Worm (Caenorhabditis elegans) whole organism, L1 larva: ENCODE results near the gene rbd-1.

Source experiments
- C16A3.4 ChIP-seq: fragments of 150-350 bp; optimal IDR thresholded peaks from 2 replicates; lab custom pipeline; 2014; ENCODE audit warnings: missing biosample characterization, missing genetic modification characterization
- C34B4.2 ChIP-seq: sonication (generic microtip); optimal IDR thresholded peaks from 2 replicates; lab custom pipeline; 2017; ENCODE audit warnings: mild to moderate bottlenecking, missing genetic modification characterization, missing compliant biosample characterization
- F16B12.6 ChIP-seq: fragments of 150-350 bp; optimal IDR thresholded peaks from 2 replicates; lab custom pipeline; 2014; ENCODE audit warnings: missing biosample characterization, missing genetic modification characterization
- aha-1 ChIP-seq: fragments of 150-350 bp; optimal IDR thresholded peaks from 2 replicates; lab custom pipeline; 2014; ENCODE audit warnings: missing biosample characterization, missing genetic modification characterization
- alr-1 ChIP-seq: fragments of 200-800 bp; sonication (Bioruptor generic); optimal IDR thresholded peaks from 2 replicates; lab custom pipeline; 2018; ENCODE audit warnings: borderline replicate concordance, mild to moderate bottlenecking, missing genetic modification characterization, missing compliant biosample characterization
- aly-2 ChIP-seq: fragments of 150-350 bp; optimal IDR thresholded peaks from 2 replicates; lab custom pipeline; 2014; ENCODE audit warnings: missing biosample characterization, missing genetic modification characterization
- ama-1 ChIP-seq: fragments of 150-350 bp; optimal IDR thresholded peaks from 2 replicates; lab custom pipeline; 2014
- ceh-63 ChIP-seq: fragments of 200-800 bp; sonication (Bioruptor generic); optimal IDR thresholded peaks from 2 replicates; lab custom pipeline; 2018; ENCODE audit warnings: mild to moderate bottlenecking, missing genetic modification characterization, missing compliant biosample characterization
- ceh-88 ChIP-seq: fragments of 200-800 bp; sonication (Bioruptor generic); IDR thresholded peaks from 2 replicates; pipeline ENCODE4 v1.3.6; 2022; ENCODE audit warnings: missing genetic modification characterization, missing compliant biosample characterization
- ces-1 ChIP-seq: fragments of 150-350 bp; optimal IDR thresholded peaks from 2 replicates; lab custom pipeline; 2014; ENCODE audit warnings: missing biosample characterization, missing genetic modification reagents, missing genetic modification characterization
- dsc-1 ChIP-seq: sonication (generic microtip); optimal IDR thresholded peaks from 2 replicates; lab custom pipeline; 2016; ENCODE audit warnings: mild to moderate bottlenecking, missing genetic modification characterization, missing compliant biosample characterization
- efl-1 ChIP-seq, 4 experiments: fragments of 150-350 bp; optimal IDR thresholded peaks in 3 of 4; peaks in 1 of 4; 1 replicate in 1 of 4; 2 replicates in 3 of 4; lab custom pipeline; 2014; ENCODE audit warnings: missing biosample characterization in 2 of 4, missing genetic modification characterization in 2 of 4, missing genetic modification reagents in 2 of 4
- egl-27 ChIP-seq, 2 experiments: fragments of 150-350 bp in 1 of 2; sonication (generic microtip); optimal IDR thresholded peaks; 3 replicates each; lab custom pipeline; 2017 to 2018; ENCODE audit warnings: missing biosample characterization in 2 of 2, missing genetic modification characterization in 2 of 2, missing genetic modification reagents in 2 of 2
- elt-2 ChIP-seq: sonication (generic microtip); optimal IDR thresholded peaks from 2 replicates; lab custom pipeline; 2016; ENCODE audit warnings: missing genetic modification characterization, mild to moderate bottlenecking, inconsistent platforms, missing compliant biosample characterization, missing genetic modification reagents
- elt-3 ChIP-seq, 6 experiments: fragments of 150-350 bp in 1 of 6; sonication (generic microtip); optimal IDR thresholded peaks; 2 replicates each; lab custom pipeline; 2017 to 2018; ENCODE audit warnings: missing biosample characterization in 6 of 6, missing genetic modification characterization in 6 of 6, inconsistent platforms in 1 of 6
- fkh-8 ChIP-seq: sonication (generic microtip); optimal IDR thresholded peaks from 2 replicates; lab custom pipeline; 2016; ENCODE audit warnings: mild to moderate bottlenecking, missing genetic modification characterization, missing compliant biosample characterization
- grh-1 ChIP-seq: fragments of 200-800 bp; sonication (Bioruptor generic); IDR thresholded peaks from 2 replicates; pipeline ENCODE4 v1.3.6; 2022; ENCODE audit warnings: missing genetic modification reagents, missing genetic modification characterization, missing compliant biosample characterization
- irx-1 ChIP-seq: sonication (generic microtip); optimal IDR thresholded peaks from 2 replicates; lab custom pipeline; 2016; ENCODE audit warnings: missing genetic modification characterization, missing compliant biosample characterization
- isw-1 ChIP-seq: fragments of 200-800 bp; sonication (Bioruptor generic); IDR thresholded peaks from 2 replicates; pipeline ENCODE4 v1.3.6; 2022; ENCODE audit warnings: missing genetic modification characterization, missing compliant biosample characterization
- lin-14 ChIP-seq: fragments of 200-800 bp; sonication (Bioruptor generic); optimal IDR thresholded peaks from 2 replicates; lab custom pipeline; 2018; ENCODE audit warnings: mild to moderate bottlenecking, missing genetic modification characterization, moderate library complexity, missing compliant biosample characterization
- lin-15B ChIP-seq: fragments of 150-350 bp; sonication (generic microtip); optimal IDR thresholded peaks from 3 replicates; lab custom pipeline; 2014; ENCODE audit warnings: missing biosample characterization, missing genetic modification characterization
- lsy-2 ChIP-seq, 2 experiments: fragments of 150-350 bp; optimal IDR thresholded peaks; 2 replicates each; lab custom pipeline; 2014; ENCODE audit warnings: missing biosample characterization in 2 of 2, missing genetic modification characterization in 2 of 2
- mab-9 ChIP-seq: fragments of 200-800 bp; sonication (Bioruptor generic); IDR thresholded peaks from 2 replicates; pipeline ENCODE4 v1.3.6; 2022; ENCODE audit warnings: missing genetic modification reagents, missing genetic modification characterization, missing compliant biosample characterization
- mdl-1 ChIP-seq, 2 experiments: fragments of 150-350 bp; optimal IDR thresholded peaks; 2 replicates each; lab custom pipeline; 2014 to 2017; ENCODE audit warnings: missing biosample characterization in 2 of 2, missing genetic modification characterization in 2 of 2, inconsistent platforms in 1 of 2
- mep-1 ChIP-seq: fragments of 150-350 bp; optimal IDR thresholded peaks from 2 replicates; lab custom pipeline; 2014; ENCODE audit warnings: missing biosample characterization, missing genetic modification characterization
- nhr-11 ChIP-seq: fragments of 150-350 bp; optimal IDR thresholded peaks from 2 replicates; lab custom pipeline; 2014; ENCODE audit warnings: missing biosample characterization, missing genetic modification characterization
- nhr-12 ChIP-seq: sonication (generic microtip); optimal IDR thresholded peaks from 2 replicates; lab custom pipeline; 2017; ENCODE audit warnings: missing biosample characterization, missing genetic modification characterization
- nhr-20 ChIP-seq: sonication (generic microtip); optimal IDR thresholded peaks from 2 replicates; lab custom pipeline; 2016; ENCODE audit warnings: mild to moderate bottlenecking, missing genetic modification characterization, missing compliant biosample characterization
- nhr-28 ChIP-seq: fragments of 150-350 bp; optimal IDR thresholded peaks from 2 replicates; lab custom pipeline; 2014; ENCODE audit warnings: missing biosample characterization, missing genetic modification characterization
- nhr-47 ChIP-seq: sonication (generic microtip); optimal IDR thresholded peaks from 2 replicates; lab custom pipeline; 2016; ENCODE audit warnings: mild to moderate bottlenecking, missing genetic modification characterization, moderate library complexity, missing compliant biosample characterization
- nhr-77 ChIP-seq: fragments of 150-350 bp; optimal IDR thresholded peaks from 2 replicates; lab custom pipeline; 2014; ENCODE audit warnings: missing biosample characterization, missing genetic modification characterization
- nhr-84 ChIP-seq: sonication (generic microtip); optimal IDR thresholded peaks from 2 replicates; lab custom pipeline; 2017; ENCODE audit warnings: missing biosample characterization, missing genetic modification characterization
- nhr-85 ChIP-seq: sonication (generic microtip); peaks from one replicate; lab custom pipeline; 2016; ENCODE audit warnings: missing genetic modification characterization, inconsistent platforms, missing compliant biosample characterization
- nhr-90 ChIP-seq: sonication (generic microtip); optimal IDR thresholded peaks from 2 replicates; lab custom pipeline; 2016; ENCODE audit warnings: mild to moderate bottlenecking, missing genetic modification characterization, missing compliant biosample characterization; ENCODE audit not compliant: poor library complexity
- pag-3 ChIP-seq: sonication (generic microtip); optimal IDR thresholded peaks from 2 replicates; lab custom pipeline; 2017; ENCODE audit warnings: missing genetic modification characterization, mild to moderate bottlenecking, missing compliant biosample characterization, antibody characterized with exemption, borderline replicate concordance; ENCODE audit not compliant: insufficient read depth
- pax-3 ChIP-seq: fragments of 200-800 bp; sonication (Bioruptor generic); optimal IDR thresholded peaks from 2 replicates; lab custom pipeline; 2018; ENCODE audit warnings: mild to moderate bottlenecking, missing genetic modification characterization, moderate library complexity, missing compliant biosample characterization
- pqm-1 ChIP-seq: sonication (generic microtip); optimal IDR thresholded peaks from 3 replicates; lab custom pipeline; 2017; ENCODE audit warnings: missing biosample characterization, missing genetic modification characterization
- rnt-1 ChIP-seq: sonication (generic microtip); optimal IDR thresholded peaks from 2 replicates; lab custom pipeline; 2016; ENCODE audit warnings: mild to moderate bottlenecking, missing genetic modification characterization, moderate library complexity, missing compliant biosample characterization
- skn-1 ChIP-seq: fragments of 150-350 bp; optimal IDR thresholded peaks from 2 replicates; lab custom pipeline; 2014; ENCODE audit warnings: missing biosample characterization, missing genetic modification characterization
- sox-4 ChIP-seq: sonication (generic microtip); optimal IDR thresholded peaks from 2 replicates; lab custom pipeline; 2016; ENCODE audit warnings: missing genetic modification characterization, missing compliant biosample characterization
- sup-37 ChIP-seq: fragments of 200-800 bp; sonication (Bioruptor generic); optimal IDR thresholded peaks from 2 replicates; lab custom pipeline; 2018; ENCODE audit warnings: mild to moderate bottlenecking, missing genetic modification characterization, missing compliant biosample characterization
- swsn-7 ChIP-seq: sonication (generic microtip); optimal IDR thresholded peaks from 2 replicates; lab custom pipeline; 2016; ENCODE audit warnings: missing genetic modification characterization, missing compliant biosample characterization
- tbx-2 ChIP-seq: sonication (generic microtip); optimal IDR thresholded peaks from 2 replicates; lab custom pipeline; 2016; ENCODE audit warnings: missing genetic modification characterization, missing compliant biosample characterization
- tlp-1 ChIP-seq: fragments of 150-350 bp; optimal IDR thresholded peaks from 2 replicates; lab custom pipeline; 2014; ENCODE audit warnings: missing biosample characterization, missing genetic modification characterization
- unc-30 ChIP-seq: sonication (generic microtip); optimal IDR thresholded peaks from 2 replicates; lab custom pipeline; 2017; ENCODE audit warnings: missing biosample characterization, missing genetic modification characterization
- unc-62 ChIP-seq: fragments of 150-350 bp; optimal IDR thresholded peaks from 2 replicates; lab custom pipeline; 2014; ENCODE audit warnings: missing biosample characterization, missing genetic modification reagents, missing genetic modification characterization
- unc-86 ChIP-seq: sonication (generic microtip); optimal IDR thresholded peaks from 2 replicates; lab custom pipeline; 2016; ENCODE audit warnings: missing genetic modification characterization, missing compliant biosample characterization
- vab-15 ChIP-seq: sonication (generic microtip); optimal IDR thresholded peaks from 2 replicates; lab custom pipeline; 2017; ENCODE audit warnings: missing genotype, mild to moderate bottlenecking, missing genetic modification characterization, missing compliant biosample characterization
- xbp-1 ChIP-seq: sonication (generic microtip); optimal IDR thresholded peaks from 2 replicates; lab custom pipeline; 2016; ENCODE audit warnings: missing genetic modification characterization, missing compliant biosample characterization
- zag-1 ChIP-seq: fragments of 150-350 bp; optimal IDR thresholded peaks from 2 replicates; lab custom pipeline; 2014; ENCODE audit warnings: missing biosample characterization, missing genetic modification characterization
- zip-4 ChIP-seq: fragments of 200-800 bp; sonication (Bioruptor generic); optimal IDR thresholded peaks from 2 replicates; lab custom pipeline; 2018; ENCODE audit warnings: mild to moderate bottlenecking, missing genetic modification characterization, moderate library complexity, missing compliant biosample characterization
- ztf-11 ChIP-seq, 2 experiments: sonication (generic microtip); optimal IDR thresholded peaks; 2 replicates each; lab custom pipeline; 2016 to 2017; ENCODE audit warnings: missing genetic modification characterization in 2 of 2, missing biosample characterization in 1 of 2, missing compliant biosample characterization in 1 of 2
- ztf-4 ChIP-seq: fragments of 150-350 bp; optimal IDR thresholded peaks from 2 replicates; lab custom pipeline; 2014; ENCODE audit warnings: missing biosample characterization, missing genetic modification characterization

The rbd-1 gene

DNA sequence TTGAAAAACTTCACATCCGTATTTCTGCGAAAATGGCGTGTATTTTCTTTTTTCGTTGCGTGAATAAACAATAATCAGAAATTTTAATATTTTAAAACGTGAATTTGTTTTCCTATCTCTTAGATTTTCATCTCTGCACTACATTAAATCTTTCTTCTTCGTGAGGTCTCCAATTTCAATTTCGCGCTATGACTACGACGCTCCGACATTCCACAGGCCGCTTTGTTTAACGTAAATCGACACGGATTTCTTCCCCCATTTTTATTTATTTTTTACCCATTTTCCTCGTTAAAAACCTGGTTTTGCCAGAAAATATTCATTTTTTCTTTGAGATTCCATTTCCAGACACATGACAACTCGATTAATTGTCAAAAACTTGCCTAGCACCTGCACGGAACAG lies at the start of gene rbd-1, which contains the start of gene T23F6.3:
Gene rbd-1, plus strand, starts transcription at position 346 of the 400 bp plus-strand sequence.
Gene T23F6.3, minus strand, starts transcription at position 120 of the 400 bp plus-strand sequence.
- peak; percentile 84 for TF ChIP-seq irx-1
- peak; percentile 89 for TF ChIP-seq unc-86 (tag; lab: Kevin White, UChicago)
- peak; percentile 98 for TF ChIP-seq rnt-1 (tag; lab: Kevin White, UChicago)
- TF ChIP-seq fkh-8 (tag; lab: Kevin White, UChicago) = peak; percentile 78
- peak in 3 of 6 experiments; percentile 66 to 86 (median 79) for TF ChIP-seq elt-3 (tag; optimal IDR thresholded peaks at IDR 0.05; lab: Kevin White, UChicago)
- no peak for TF ChIP-seq ama-1 (lab: Kevin White, UChicago)
- peak; percentile 72 for TF ChIP-seq mab-9 (GFP tag; lab: Robert Waterston, UW)
- TF ChIP-seq xbp-1 = peak; percentile 89
- peak; percentile 74 for TF ChIP-seq elt-2
- peak; percentile 81 for TF ChIP-seq mep-1 (tag; lab: Kevin White, UChicago)
- TF ChIP-seq nhr-11 (tag; lab: Kevin White, UChicago) = peak; percentile 82
- TF ChIP-seq zip-4 = peak; percentile 68
- peak; percentile 90 for TF ChIP-seq aly-2
- TF ChIP-seq lsy-2 (tag; optimal IDR thresholded peaks at IDR 0.05; lab: Kevin White, UChicago) = peak; percentile 93 to 94
- peak; percentile 100 for TF ChIP-seq efl-1 (optimal IDR thresholded peaks at IDR 0.05; lab: Kevin White, UChicago)
- TF ChIP-seq efl-1 (GFP tag; optimal IDR thresholded peaks at IDR 0.05 in 1 of 2; lab: Kevin White, UChicago) = peak; percentile 100
- TF ChIP-seq alr-1 (tag; lab: Kevin White, UChicago) = no peak
- peak; percentile 93 for TF ChIP-seq C16A3.4 (tag; lab: Kevin White, UChicago)
- peak; percentile 96 for TF ChIP-seq nhr-47 (tag; lab: Kevin White, UChicago)
- TF ChIP-seq nhr-20 (tag; lab: Kevin White, UChicago) = peak; percentile 95
- no peak for TF ChIP-seq pag-3
- peak; percentile 86 for TF ChIP-seq pax-3
- peak; percentile 82 for TF ChIP-seq nhr-77
- peak; percentile 76 for TF ChIP-seq sox-4 (tag; lab: Kevin White, UChicago)
- peak; percentile 85 for TF ChIP-seq ceh-88
- peak; percentile 13 for TF ChIP-seq sup-37
- peak; percentile 63 for TF ChIP-seq F16B12.6 (tag; lab: Kevin White, UChicago)
- no peak for TF ChIP-seq ces-1
- peak; percentile 92 for TF ChIP-seq dsc-1 (tag; lab: Kevin White, UChicago)
- peak; percentile 15 for TF ChIP-seq aha-1 (tag; lab: Kevin White, UChicago)
- no peak for TF ChIP-seq unc-62 (GFP tag; lab: Kevin White, UChicago)
- no peak for TF ChIP-seq nhr-28
- TF ChIP-seq egl-27 (tag; optimal IDR thresholded peaks at IDR 0.05; lab: Kevin White, UChicago) = peak in 1 of 2 experiments; percentile 47
- TF ChIP-seq nhr-84 (tag; lab: Kevin White, UChicago) = no peak
- TF ChIP-seq grh-1 (GFP tag; lab: Robert Waterston, UW) = peak; percentile 76
- TF ChIP-seq C34B4.2 = no peak
- TF ChIP-seq isw-1 (GFP tag; lab: Robert Waterston, UW) = peak; percentile 87
- peak; percentile 95 for TF ChIP-seq tbx-2 (tag; lab: Kevin White, UChicago)
- peak; percentile 92 for TF ChIP-seq swsn-7 (tag; lab: Kevin White, UChicago)
- peak in 1 of 2 experiments; percentile 79 for TF ChIP-seq mdl-1 (tag; optimal IDR thresholded peaks at IDR 0.05; lab: Kevin White, UChicago)
- TF ChIP-seq pqm-1 (tag; lab: Kevin White, UChicago) = no peak
- no peak for TF ChIP-seq nhr-12
- TF ChIP-seq nhr-90 (tag; lab: Kevin White, UChicago) = peak; percentile 96
- peak; percentile 44 for TF ChIP-seq unc-30 (tag; lab: Kevin White, UChicago)
- peak; percentile 69 for TF ChIP-seq skn-1 (tag; lab: Kevin White, UChicago)
- TF ChIP-seq ztf-11 (tag; optimal IDR thresholded peaks at IDR 0.05; lab: Kevin White, UChicago) = peak in 1 of 2 experiments; percentile 92
- TF ChIP-seq vab-15 (tag; lab: Kevin White, UChicago) = peak; percentile 66
- no peak for TF ChIP-seq tlp-1 (tag; lab: Kevin White, UChicago)
- TF ChIP-seq lin-15B (tag; lab: Kevin White, UChicago) = peak; percentile 79
- TF ChIP-seq ztf-4 (tag; lab: Kevin White, UChicago) = peak; percentile 75
- TF ChIP-seq lin-14 (GFP tag; lab: Kevin White, UChicago) = peak; percentile 86
- peak; percentile 50 for TF ChIP-seq zag-1 (tag; lab: Kevin White, UChicago)
- peak; percentile 96 for TF ChIP-seq nhr-85 (tag; lab: Kevin White, UChicago)
- TF ChIP-seq ceh-63 (GFP tag; lab: Kevin White, UChicago) = no peak
